Fruit fly (Drosophila melanogaster): ENCODE data around the gene crq.
A peak's percentile ranks its signal among the peaks of the same experiment; 100 is the strongest.

The crq gene

dm6 chr2L:440638-441454, 12.0 kb downstream of the crq start:
- peak; percentile 93 for TF ChIP-seq OdsH (GFP tag; optimal IDR thresholded peaks at IDR 0.05)
- TF ChIP-seq sage (GFP tag; optimal IDR thresholded peaks at IDR 0.05): peak; percentile 78
- no peak for TF ChIP-seq Mio (GFP tag; optimal IDR thresholded peaks at IDR 0.05)
- peak; percentile 94 for TF ChIP-seq Sp1 (GFP tag; optimal IDR thresholded peaks at IDR 0.05)
- TF ChIP-seq dsf (GFP tag; optimal IDR thresholded peaks at IDR 0.05; ENCODE audit: borderline replicate concordance): peak; percentile 28
- TF ChIP-seq dmrt93B (GFP tag; optimal IDR thresholded peaks at IDR 0.05): peak; percentile 83
- peak; percentile 86 for TF ChIP-seq rgr (GFP tag; optimal IDR thresholded peaks at IDR 0.05)
- TF ChIP-seq ey (GFP tag; optimal IDR thresholded peaks at IDR 0.05): peak; percentile 75
- peak; percentile 90 for TF ChIP-seq fru (GFP tag; optimal IDR thresholded peaks at IDR 0.05)
- peak; percentile 22 for TF ChIP-seq Hr83 (GFP tag; optimal IDR thresholded peaks at IDR 0.05; ENCODE audit: poor library complexity, severe bottlenecking)
- TF ChIP-seq HLH106 (tag; optimal IDR thresholded peaks at IDR 0.05): peak; percentile 91
- TF ChIP-seq Hr78 (GFP tag; optimal IDR thresholded peaks at IDR 0.05): no peak
- TF ChIP-seq psq (GFP tag; optimal IDR thresholded peaks at IDR 0.05): peak; percentile 93
- TF ChIP-seq woc (GFP tag; optimal IDR thresholded peaks at IDR 0.05): peak; percentile 72
- TF ChIP-seq Rel (GFP tag; optimal IDR thresholded peaks at IDR 0.05): peak; percentile 55
- TF ChIP-seq Rel (tag; optimal IDR thresholded peaks at IDR 0.05): peak; percentile 36
- TF ChIP-seq brk (GFP tag; optimal IDR thresholded peaks at IDR 0.05): peak; percentile 80
- TF ChIP-seq usp (GFP tag; optimal IDR thresholded peaks at IDR 0.05): no peak
- TF ChIP-seq br (GFP tag; optimal IDR thresholded peaks at IDR 0.05): peak; percentile 63
- TF ChIP-seq Vsx2 (GFP tag; optimal IDR thresholded peaks at IDR 0.05; ENCODE audit: partially characterized antibody): no peak
- TF ChIP-seq lola (GFP tag; optimal IDR thresholded peaks at IDR 0.05): no peak
- TF ChIP-seq Hnf4 (GFP tag; optimal IDR thresholded peaks at IDR 0.05): peak; percentile 45
- no peak for TF ChIP-seq Dfd (GFP tag; optimal IDR thresholded peaks at IDR 0.05)
- TF ChIP-seq foxo (GFP tag; optimal IDR thresholded peaks at IDR 0.05): peak in 1 of 2 experiments; percentile 93
- TF ChIP-seq Jra (GFP tag; optimal IDR thresholded peaks at IDR 0.05): peak; percentile 4
- peak; percentile 39 for TF ChIP-seq CG9705 (GFP tag; optimal IDR thresholded peaks at IDR 0.05)
- peak; percentile 87 for TF ChIP-seq h (GFP tag; optimal IDR thresholded peaks at IDR 0.05)
- TF ChIP-seq Myc (optimal IDR thresholded peaks at IDR 0.05): no peak

DNA sequence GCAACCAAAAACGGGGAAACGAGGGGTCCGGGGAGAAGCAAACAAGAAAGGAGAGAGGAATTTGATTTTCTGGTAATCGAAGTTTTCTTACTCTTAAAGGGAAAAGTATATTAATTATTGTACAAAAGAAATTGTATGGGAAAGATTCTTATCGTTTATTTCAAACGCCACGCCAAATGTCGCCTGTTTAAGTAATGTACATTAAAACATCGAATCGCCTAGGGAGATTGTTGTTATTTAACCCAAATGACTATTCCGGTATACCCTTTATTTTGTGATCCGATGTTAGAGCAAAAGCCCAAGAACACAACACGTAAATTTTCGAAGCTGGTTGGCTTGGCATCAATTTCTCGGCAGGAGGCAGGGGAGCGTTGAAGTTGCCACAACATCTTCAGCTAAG, 13.5 kb downstream of the crq start:
- TF ChIP-seq dmrt93B (GFP tag; optimal IDR thresholded peaks at IDR 0.05) (peak; percentile 80), Jra (GFP tag; optimal IDR thresholded peaks at IDR 0.05) (peak; percentile 82), N (GFP tag; optimal IDR thresholded peaks at IDR 0.05) (no peak), Sp1 (GFP tag; optimal IDR thresholded peaks at IDR 0.05) (peak; percentile 92), CG32264 (GFP tag; optimal IDR thresholded peaks at IDR 0.05) (peak; percentile 80), dl (GFP tag; optimal IDR thresholded peaks at IDR 0.05; ENCODE audit: insufficient read depth in 1 of 2, partially characterized antibody in 2 of 2) (no peak), GATAd (GFP tag; optimal IDR thresholded peaks at IDR 0.05) (peak; percentile 10), sv (GFP tag; optimal IDR thresholded peaks at IDR 0.05) (no peak), sage (GFP tag; optimal IDR thresholded peaks at IDR 0.05) (peak; percentile 76), Dif (GFP tag; optimal IDR thresholded peaks at IDR 0.05; ENCODE audit: partially characterized antibody) (no peak), Mio (GFP tag; optimal IDR thresholded peaks at IDR 0.05) (no peak), lola (GFP tag; optimal IDR thresholded peaks at IDR 0.05) (no peak), Hr78 (GFP tag; optimal IDR thresholded peaks at IDR 0.05) (no peak), OdsH (GFP tag; optimal IDR thresholded peaks at IDR 0.05) (peak; percentile 90), h (GFP tag; optimal IDR thresholded peaks at IDR 0.05) (peak; percentile 92), Hnf4 (GFP tag; optimal IDR thresholded peaks at IDR 0.05) (peak; percentile 90), Vsx2 (GFP tag; optimal IDR thresholded peaks at IDR 0.05; ENCODE audit: partially characterized antibody) (no peak), Myc (optimal IDR thresholded peaks at IDR 0.05) (no peak), fru (GFP tag; optimal IDR thresholded peaks at IDR 0.05) (peak; percentile 92), CrebA (GFP tag; optimal IDR thresholded peaks at IDR 0.05; ENCODE audit: borderline replicate concordance) (peak; percentile 72), pan (optimal IDR thresholded peaks at IDR 0.05) (no peak), jim (GFP tag; optimal IDR thresholded peaks at IDR 0.05) (no peak), psq (GFP tag; optimal IDR thresholded peaks at IDR 0.05) (peak; percentile 94), dsf (GFP tag; optimal IDR thresholded peaks at IDR 0.05; ENCODE audit: borderline replicate concordance) (peak; percentile 80), woc (GFP tag; optimal IDR thresholded peaks at IDR 0.05) (peak; percentile 99), Rel (GFP tag; optimal IDR thresholded peaks at IDR 0.05) (peak; percentile 51), Rel (tag; optimal IDR thresholded peaks at IDR 0.05) (peak; percentile 60), Abd-B (GFP tag; optimal IDR thresholded peaks at IDR 0.05) (no peak), HLH106 (tag; optimal IDR thresholded peaks at IDR 0.05) (peak; percentile 94), ey (GFP tag; optimal IDR thresholded peaks at IDR 0.05) (peak; percentile 91), CG9705 (GFP tag; optimal IDR thresholded peaks at IDR 0.05) (peak; percentile 85), Hr83 (GFP tag; optimal IDR thresholded peaks at IDR 0.05; ENCODE audit: poor library complexity, severe bottlenecking) (no peak), foxo (GFP tag; optimal IDR thresholded peaks at IDR 0.05) (peak; percentile 16 to 92), br (GFP tag; optimal IDR thresholded peaks at IDR 0.05) (peak; percentile 92), Dfd (GFP tag; optimal IDR thresholded peaks at IDR 0.05) (no peak), tai (GFP tag; optimal IDR thresholded peaks at IDR 0.05) (peak; percentile 90), rgr (GFP tag; optimal IDR thresholded peaks at IDR 0.05) (peak; percentile 89), brk (GFP tag; optimal IDR thresholded peaks at IDR 0.05) (peak; percentile 91), usp (GFP tag; optimal IDR thresholded peaks at IDR 0.05) (no peak)

Data from whole organism, wandering third instar larva.